Fruit fly (Drosophila melanogaster): Measurements from ENCODE around the gene Mettl3.
A peak's percentile ranks its signal among the peaks of the same experiment; 100 is the strongest.

dm6 chr3R:24073703-24074102 is 41.7 kb downstream of the Mettl3 start:
- TF ChIP-seq CG42726 (GFP tag; IDR thresholded peaks at IDR 0.05; ENCODE audit: partially characterized antibody), result no peak
- no peak for TF ChIP-seq CG4424 (GFP tag; optimal IDR thresholded peaks at IDR 0.05)
- TF ChIP-seq mld (GFP tag; IDR thresholded peaks at IDR 0.05; ENCODE audit: partially characterized antibody), result no peak
- no peak for TF ChIP-seq CG4854 (GFP tag; optimal IDR thresholded peaks at IDR 0.05)
- no peak for TF ChIP-seq disco-r (GFP tag; optimal IDR thresholded peaks at IDR 0.05)
- TF ChIP-seq wor (GFP tag; IDR thresholded peaks at IDR 0.05), result no peak
- no peak for TF ChIP-seq CG10267 (tag; optimal IDR thresholded peaks at IDR 0.05)
- no peak for TF ChIP-seq Elba2 (GFP tag; optimal IDR thresholded peaks at IDR 0.05)
- no peak for TF ChIP-seq ewg (GFP tag; optimal IDR thresholded peaks at IDR 0.05)
- TF ChIP-seq Ssrp (tag; optimal IDR thresholded peaks at IDR 0.05), result no peak
- no peak for TF ChIP-seq Abd-B (GFP tag; optimal IDR thresholded peaks at IDR 0.05)
- peak; percentile 3 for TF ChIP-seq nmo (GFP tag; optimal IDR thresholded peaks at IDR 0.05)
- TF ChIP-seq Drgx (GFP tag; IDR thresholded peaks at IDR 0.05), result no peak; the same call in 1 of the 2 replicates
- TF ChIP-seq Dll (GFP tag; IDR thresholded peaks at IDR 0.05; ENCODE audit: partially characterized antibody), result no peak

Measured in whole organism, embryonic.